Fruit fly (Drosophila melanogaster) whole organism, embryonic: Measurements from ENCODE around the gene TwdlL.

ENCODE experiments used
- Ada2b ChIP-seq: fragments of 200-800 bp; sonication (Bioruptor generic); IDR thresholded peaks from 2 replicates; pipeline ENCODE4 v1.3.6; 2022; ENCODE audit warnings: missing biosample characterization, missing genetic modification characterization
- Awh ChIP-seq: fragments of 200-800 bp; sonication (Bioruptor generic); IDR thresholded peaks from 2 replicates; pipeline ENCODE4, ENCODE4 v1.3.6; 2022; ENCODE audit warnings: missing biosample characterization, missing genetic modification characterization
- C15 ChIP-seq: fragments of 200-800 bp; sonication (Bioruptor generic); IDR thresholded peaks from 3 replicates; pipeline ENCODE4 v1.3.6; 2022; ENCODE audit warnings: missing biosample characterization, missing genetic modification characterization
- CG10543 ChIP-seq: fragments of 200-800 bp; sonication (Bioruptor generic); optimal IDR thresholded peaks from 3 replicates; lab custom pipeline; 2017; ENCODE audit warnings: missing biosample characterization, mild to moderate bottlenecking, missing genetic modification characterization, moderate library complexity
- CG11560 ChIP-seq: fragments of 200-800 bp; sonication (Bioruptor generic); IDR thresholded peaks from 3 replicates; pipeline ENCODE4 v1.3.6; 2022; ENCODE audit warnings: missing biosample characterization, missing genetic modification characterization
- CG12769 ChIP-seq: fragments of 200-800 bp; sonication (Bioruptor generic); optimal IDR thresholded peaks from 2 replicates; lab custom pipeline; 2019; ENCODE audit warnings: missing biosample characterization, mild to moderate bottlenecking, missing genetic modification characterization, moderate library complexity
- CG15269 ChIP-seq: fragments of 200-800 bp; sonication (Bioruptor generic); optimal IDR thresholded peaks from 2 replicates; lab custom pipeline; 2018; ENCODE audit warnings: missing biosample characterization, mild to moderate bottlenecking, missing genetic modification characterization, moderate library complexity
- CG17568 ChIP-seq: fragments of 200-800 bp; sonication (Bioruptor generic); optimal IDR thresholded peaks from 2 replicates; lab custom pipeline; 2018; ENCODE audit warnings: missing biosample characterization, mild to moderate bottlenecking, missing genetic modification characterization, moderate library complexity
- CG18599 ChIP-seq: fragments of 200-800 bp; sonication (Bioruptor generic); optimal IDR thresholded peaks from 3 replicates; lab custom pipeline; 2017; ENCODE audit warnings: missing biosample characterization, missing genetic modification characterization, mild to moderate bottlenecking, moderate library complexity, missing genetic modification reagents
- CG31224 ChIP-seq: fragments of 200-800 bp; sonication (Bioruptor generic); IDR thresholded peaks from 2 replicates; pipeline ENCODE4 v1.3.6; 2022; ENCODE audit warnings: missing biosample characterization, missing genetic modification characterization
- CG3995 ChIP-seq: fragments of 200-800 bp; sonication (Bioruptor generic); optimal IDR thresholded peaks from 3 replicates; lab custom pipeline; 2016; ENCODE audit warnings: missing biosample characterization, missing genetic modification characterization
- CG5180 ChIP-seq: fragments of 200-800 bp; sonication (Bioruptor generic); optimal IDR thresholded peaks from 3 replicates; lab custom pipeline; 2017; ENCODE audit warnings: missing biosample characterization, missing genetic modification characterization, mild to moderate bottlenecking, moderate library complexity, missing genetic modification reagents
- CG5953 ChIP-seq: fragments of 200-800 bp; sonication (Bioruptor generic); IDR thresholded peaks from 2 replicates; pipeline ENCODE4 v1.3.6; 2022; ENCODE audit warnings: missing biosample characterization, missing genetic modification characterization
- CG6765 ChIP-seq: fragments of 200-800 bp; sonication (Bioruptor generic); optimal IDR thresholded peaks from 3 replicates; lab custom pipeline; 2017; ENCODE audit warnings: missing biosample characterization, mild to moderate bottlenecking, missing genetic modification characterization
- CG8359 ChIP-seq: fragments of 200-800 bp; sonication (Bioruptor generic); optimal IDR thresholded peaks from 2 replicates; lab custom pipeline; 2017; ENCODE audit warnings: missing biosample characterization, mild to moderate bottlenecking, missing genetic modification characterization, borderline replicate concordance
- D19A ChIP-seq: fragments of 200-800 bp; optimal IDR thresholded peaks from 3 replicates; lab custom pipeline; 2019; ENCODE audit warnings: missing biosample characterization, mild to moderate bottlenecking, missing genetic modification characterization, moderate library complexity
- Dip2 ChIP-seq: fragments of 200-800 bp; sonication (Bioruptor generic); IDR thresholded peaks from 2 replicates; pipeline ENCODE4 v1.3.6; 2022; ENCODE audit warnings: missing biosample characterization, missing genetic modification characterization
- Elba2 ChIP-seq: fragments of 200-800 bp; sonication (Bioruptor generic); optimal IDR thresholded peaks from 3 replicates; lab custom pipeline; 2016; ENCODE audit warnings: missing biosample characterization, missing genetic modification characterization
- Mes4 ChIP-seq: fragments of 200-800 bp; sonication (Bioruptor generic); optimal IDR thresholded peaks from 2 replicates; lab custom pipeline; 2016; ENCODE audit warnings: missing biosample characterization, missing genetic modification characterization
- Myb ChIP-seq: fragments of 200-800 bp; sonication (Bioruptor generic); optimal IDR thresholded peaks from 2 replicates; lab custom pipeline; 2016; ENCODE audit warnings: missing biosample characterization, missing genetic modification characterization
- Ssrp ChIP-seq: fragments of 200-800 bp; sonication (Bioruptor generic); optimal IDR thresholded peaks from 2 replicates; lab custom pipeline; 2018; ENCODE audit warnings: missing biosample characterization, mild to moderate bottlenecking, missing genetic modification characterization, moderate library complexity
- abd-A ChIP-seq: fragments of 200-800 bp; sonication (Bioruptor generic); optimal IDR thresholded peaks from 3 replicates; lab custom pipeline; 2019; ENCODE audit warnings: missing biosample characterization, mild to moderate bottlenecking, missing genetic modification characterization, moderate library complexity
- az2 ChIP-seq: fragments of 200-800 bp; sonication (Bioruptor generic); optimal IDR thresholded peaks from 3 replicates; lab custom pipeline; 2016; ENCODE audit warnings: missing biosample characterization, missing genetic modification characterization
- crp ChIP-seq, 2 experiments: fragments of 200-800 bp; sonication (Bioruptor generic); optimal IDR thresholded peaks; 2 replicates in 1 of 2; 3 replicates in 1 of 2; lab custom pipeline; 2017; ENCODE audit warnings: missing biosample characterization in 2 of 2, missing genetic modification characterization in 2 of 2, mild to moderate bottlenecking in 1 of 2, moderate library complexity in 1 of 2
- disco-r ChIP-seq: fragments of 200-800 bp; sonication (Bioruptor generic); optimal IDR thresholded peaks from 2 replicates; lab custom pipeline; 2016; ENCODE audit warnings: missing biosample characterization, missing genetic modification characterization
- dmrt99B ChIP-seq: fragments of 200-800 bp; sonication (Bioruptor generic); optimal IDR thresholded peaks from 2 replicates; lab custom pipeline; 2018; ENCODE audit warnings: missing biosample characterization, mild to moderate bottlenecking, missing genetic modification characterization, moderate library complexity
- gem ChIP-seq: fragments of 200-800 bp; sonication (Bioruptor generic); optimal IDR thresholded peaks from 2 replicates; lab custom pipeline; 2019; ENCODE audit warnings: missing biosample characterization, mild to moderate bottlenecking, missing genetic modification characterization, moderate library complexity
- grau ChIP-seq: fragments of 200-800 bp; optimal IDR thresholded peaks from 3 replicates; lab custom pipeline; 2019; ENCODE audit warnings: missing biosample characterization, mild to moderate bottlenecking, missing genetic modification characterization, moderate library complexity
- gsb-n ChIP-seq: fragments of 200-800 bp; sonication (Bioruptor generic); optimal IDR thresholded peaks from 3 replicates; lab custom pipeline; 2018; ENCODE audit warnings: missing biosample characterization, mild to moderate bottlenecking, missing genetic modification characterization
- gt ChIP-seq: fragments of 200-800 bp; sonication (Bioruptor generic); IDR thresholded peaks from 2 replicates; pipeline ENCODE4 v1.3.6; 2022; ENCODE audit warnings: missing biosample characterization, missing genetic modification characterization
- hb ChIP-seq: fragments of 200-800 bp; sonication (Bioruptor generic); IDR thresholded peaks from 3 replicates; pipeline ENCODE4 v1.3.6; 2022; ENCODE audit warnings: missing biosample characterization, missing genetic modification characterization; ENCODE audit not compliant: partially characterized antibody
- org-1 ChIP-seq: fragments of 200-800 bp; sonication (Bioruptor generic); optimal IDR thresholded peaks from 2 replicates; lab custom pipeline; 2017; ENCODE audit warnings: missing biosample characterization, missing genetic modification characterization
- salm ChIP-seq: fragments of 200-800 bp; sonication (Bioruptor generic); optimal IDR thresholded peaks from 2 replicates; lab custom pipeline; 2018; ENCODE audit warnings: missing biosample characterization, mild to moderate bottlenecking, missing genetic modification characterization
- sc ChIP-seq, 3 experiments: fragments of >200 bp in 2 of 3; fragments of 200-800 bp in 1 of 3; sonication (Bioruptor generic) in 1 of 3; optimal IDR thresholded peaks; 2 replicates in 2 of 3; 3 replicates in 1 of 3; lab custom pipeline; 2017; ENCODE audit warnings: mild to moderate bottlenecking in 1 of 3, missing biosample characterization in 1 of 3, missing genetic modification characterization in 1 of 3, missing genetic modification reagents in 1 of 3
- scrt ChIP-seq: fragments of 200-800 bp; sonication (Bioruptor generic); optimal IDR thresholded peaks from 2 replicates; lab custom pipeline; 2018; ENCODE audit warnings: missing biosample characterization, mild to moderate bottlenecking, missing genetic modification characterization, moderate library complexity
- sd ChIP-seq: fragments of 200-800 bp; sonication (Bioruptor generic); optimal IDR thresholded peaks from 3 replicates; lab custom pipeline; 2018; ENCODE audit warnings: missing biosample characterization, mild to moderate bottlenecking, missing genetic modification characterization, moderate library complexity
- sqz ChIP-seq: fragments of 200-800 bp; sonication (Bioruptor generic); optimal IDR thresholded peaks from 3 replicates; lab custom pipeline; 2018; ENCODE audit warnings: missing biosample characterization, mild to moderate bottlenecking, missing genetic modification characterization
- sug ChIP-seq: fragments of 200-800 bp; optimal IDR thresholded peaks from 2 replicates; lab custom pipeline; 2019; ENCODE audit warnings: missing biosample characterization, mild to moderate bottlenecking, missing genetic modification characterization, moderate library complexity
- vvl ChIP-seq: fragments of 200-800 bp; sonication (Bioruptor generic); IDR thresholded peaks from 2 replicates; pipeline ENCODE4 v1.3.6; 2022; ENCODE audit warnings: missing biosample characterization, missing genetic modification characterization

Gene TwdlL

DNA sequence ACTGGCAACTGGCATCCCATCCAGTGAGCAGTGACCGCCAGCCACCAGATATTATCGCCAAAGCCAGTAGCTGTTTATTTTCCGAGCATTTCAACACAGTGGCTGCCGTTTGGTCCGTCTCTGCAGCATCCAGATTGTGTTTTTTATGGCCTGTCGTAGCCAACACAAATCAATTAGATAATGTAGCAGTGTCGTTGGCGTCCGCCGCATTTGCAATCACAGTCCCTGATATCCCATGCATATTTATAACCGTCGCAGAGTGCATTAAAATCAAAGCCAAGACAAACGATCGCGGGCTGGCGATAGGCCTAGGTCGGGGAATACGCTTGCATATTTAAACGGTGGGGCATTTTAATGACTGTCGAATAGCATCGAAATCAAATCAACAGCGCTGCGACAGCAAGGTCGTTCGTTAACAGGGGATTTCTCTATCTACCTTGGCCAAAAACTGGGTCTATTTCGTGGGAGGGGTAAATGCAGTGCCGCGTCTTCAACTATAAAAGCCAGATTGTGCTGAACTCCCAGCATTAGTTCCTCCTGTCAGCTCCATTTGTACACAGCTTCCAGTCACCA lies 14.1 kb upstream of the TwdlL start, which contains the start of gene TwdlD:
Gene TwdlD (plus strand): TSS at position 523 of the 573 bp plus-strand sequence.
- peak; percentile 86 for TF ChIP-seq vvl
- no peak for TF ChIP-seq CG3995 (GFP tag; lab: Kevin White, UChicago)
- TF ChIP-seq CG12769: peak; percentile 17
- peak; percentile 55 for TF ChIP-seq abd-A (tag; lab: Kevin White, UChicago)
- TF ChIP-seq az2 (GFP tag; lab: Kevin White, UChicago): no peak
- TF ChIP-seq Elba2 (GFP tag; lab: Kevin White, UChicago): no peak
- TF ChIP-seq sug (tag; lab: Kevin White, UChicago): no peak
- TF ChIP-seq Ada2b (GFP tag; lab: Robert Waterston, UW): no peak
- peak; percentile 13 for TF ChIP-seq CG15269 (tag; lab: Kevin White, UChicago)
- TF ChIP-seq Awh (GFP tag; lab: Robert Waterston, UW): peak; percentile 61
- TF ChIP-seq CG18599 (GFP tag; lab: Kevin White, UChicago): no peak

DNA sequence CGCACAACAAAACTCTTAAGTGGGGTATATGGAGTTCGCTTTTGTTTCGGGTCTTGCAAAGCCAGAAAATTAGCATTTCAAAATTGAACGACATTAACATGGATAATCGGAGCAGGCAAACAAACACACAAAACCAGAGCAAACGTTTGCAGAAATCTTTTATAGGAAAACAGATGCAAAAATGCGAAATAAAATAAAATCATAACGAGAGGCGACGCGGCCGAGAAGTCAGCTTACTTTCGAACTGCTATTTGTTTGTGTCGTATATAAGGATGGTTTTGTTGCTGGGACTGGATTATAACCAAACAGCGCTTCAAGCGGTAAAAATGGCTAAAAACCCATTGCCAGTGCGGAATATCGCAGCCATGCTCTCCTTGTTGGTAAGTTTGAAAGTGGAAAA lies 10.9 kb upstream of the TwdlL start, which contains the start of gene TwdlS:
Gene TwdlS (plus strand): TSS at position 301 of the 400 bp plus-strand sequence.
- TF ChIP-seq Myb (GFP tag; lab: Kevin White, UChicago): no peak
- TF ChIP-seq sc (optimal IDR thresholded peaks at IDR 0.05; lab: Kevin White, UChicago): no peak
- no peak for TF ChIP-seq sc (GFP tag; optimal IDR thresholded peaks at IDR 0.05; lab: Kevin White, UChicago)
- no peak for TF ChIP-seq disco-r
- no peak for TF ChIP-seq CG5180 (GFP tag; lab: Kevin White, UChicago)
- no peak for TF ChIP-seq org-1 (GFP tag; lab: Kevin White, UChicago)
- TF ChIP-seq scrt (GFP tag; lab: Kevin White, UChicago): no peak
- TF ChIP-seq hb (GFP tag; lab: Robert Waterston, UW): no peak
- no peak for TF ChIP-seq Mes4
- no peak for TF ChIP-seq CG8359
- TF ChIP-seq gem (tag; lab: Kevin White, UChicago): no peak
- no peak for TF ChIP-seq C15 (GFP tag; lab: Robert Waterston, UW)
- no peak for TF ChIP-seq CG10543 (GFP tag; lab: Kevin White, UChicago)
- TF ChIP-seq D19A (tag; lab: Kevin White, UChicago): no peak
- no peak for TF ChIP-seq Ssrp (tag; lab: Kevin White, UChicago)
- no peak for TF ChIP-seq crp (GFP tag; optimal IDR thresholded peaks at IDR 0.05; lab: Kevin White, UChicago)
- no peak for TF ChIP-seq gsb-n (tag; lab: Kevin White, UChicago)
- TF ChIP-seq CG17568 (GFP tag; lab: Kevin White, UChicago): no peak

dm6 chr3R:26634585-26634984 lies 9.1 kb upstream of the TwdlL start, which contains the start of gene TwdlR:
Gene TwdlR, plus strand, starts transcription at chr3R:26634885.
- TF ChIP-seq CG11560 (tag; lab: Robert Waterston, UW) (no peak), salm (tag; lab: Kevin White, UChicago) (no peak), gt (GFP tag; lab: Robert Waterston, UW) (no peak), dmrt99B (tag; lab: Kevin White, UChicago) (no peak), CG31224 (GFP tag; lab: Robert Waterston, UW) (no peak), grau (tag; lab: Kevin White, UChicago) (no peak), sqz (GFP tag; lab: Kevin White, UChicago) (no peak), CG6765 (GFP tag; lab: Kevin White, UChicago) (no peak), Dip2 (no peak), sd (tag; lab: Kevin White, UChicago) (no peak), CG5953 (GFP tag; lab: Robert Waterston, UW) (no peak)
